Fruit fly (Drosophila melanogaster): ENCODE data around the gene Sras.

The Sras gene

dm6 chr3L:5611732-5612250 is 48.2 kb downstream of the Sras start (continued):
- peak; percentile 60; the same call in 1 of the 2 replicates for TF ChIP-seq ro (GFP tag; IDR thresholded peaks at IDR 0.05)
- TF ChIP-seq kah (GFP tag; optimal IDR thresholded peaks at IDR 0.05) = peak; percentile 63
- TF ChIP-seq prd (optimal IDR thresholded peaks at IDR 0.05) = no peak
- TF ChIP-seq prd (GFP tag; IDR thresholded peaks at IDR 0.05) = peak; percentile 76
- TF ChIP-seq Lim3 (GFP tag; IDR thresholded peaks at IDR 0.05) = no peak
- TF ChIP-seq CG13424 (tag; optimal IDR thresholded peaks at IDR 0.05) = peak; percentile 90
- TF ChIP-seq Elba2 (GFP tag; optimal IDR thresholded peaks at IDR 0.05) = no peak
- TF ChIP-seq Meics (GFP tag; optimal IDR thresholded peaks at IDR 0.05) = peak; percentile 60
- peak; percentile 91 for TF ChIP-seq CG11504 (tag; optimal IDR thresholded peaks at IDR 0.05)
- peak; percentile 83 for TF ChIP-seq HLH3B (GFP tag; IDR thresholded peaks at IDR 0.05)
- TF ChIP-seq CG6791 (GFP tag; IDR thresholded peaks at IDR 0.05; ENCODE audit: partially characterized antibody) = no peak
- TF ChIP-seq maf-S (GFP tag; optimal IDR thresholded peaks at IDR 0.05) = no peak
- peak; percentile 63 for TF ChIP-seq Abd-B (GFP tag; optimal IDR thresholded peaks at IDR 0.05)
- TF ChIP-seq dimm (GFP tag; IDR thresholded peaks at IDR 0.05) = peak; percentile 33; the same call in 1 of the 2 replicates
- TF ChIP-seq CG18599 (GFP tag; optimal IDR thresholded peaks at IDR 0.05) = peak; percentile 76
- peak; percentile 41 for TF ChIP-seq Fer2 (tag; optimal IDR thresholded peaks at IDR 0.05)
- peak; percentile 49 for TF ChIP-seq CG16815 (GFP tag; optimal IDR thresholded peaks at IDR 0.05)
- TF ChIP-seq dan (GFP tag; IDR thresholded peaks at IDR 0.05) = no peak
- no peak for TF ChIP-seq jigr1 (GFP tag; IDR thresholded peaks at IDR 0.05)
- peak; percentile 58 for TF ChIP-seq Hmr (GFP tag; optimal IDR thresholded peaks at IDR 0.05)
- peak; percentile 41; the same call in 1 of the 3 replicates for TF ChIP-seq ase (GFP tag; IDR thresholded peaks at IDR 0.05)
- no peak for TF ChIP-seq CG2889 (GFP tag; IDR thresholded peaks at IDR 0.05)
- TF ChIP-seq onecut (GFP tag; IDR thresholded peaks at IDR 0.05) = peak; percentile 72
- no peak for TF ChIP-seq CG11560 (tag; IDR thresholded peaks at IDR 0.05)
- peak; percentile 80 for TF ChIP-seq CG1529 (GFP tag; optimal IDR thresholded peaks at IDR 0.05)
- no peak for TF ChIP-seq ham (GFP tag; IDR thresholded peaks at IDR 0.05)
- peak; percentile 85 for TF ChIP-seq Ssrp (tag; optimal IDR thresholded peaks at IDR 0.05)
- peak; percentile 83 for TF ChIP-seq ara (GFP tag; IDR thresholded peaks at IDR 0.05)
- peak; percentile 43 for TF ChIP-seq CG12155 (GFP tag; optimal IDR thresholded peaks at IDR 0.05)
- TF ChIP-seq CG6654 (GFP tag; optimal IDR thresholded peaks at IDR 0.05) = peak; percentile 45
- TF ChIP-seq CG18476 (GFP tag; optimal IDR thresholded peaks at IDR 0.05) = peak; percentile 70
- TF ChIP-seq zf30C (GFP tag; optimal IDR thresholded peaks at IDR 0.05) = no peak
- no peak for TF ChIP-seq CG4404 (GFP tag; IDR thresholded peaks at IDR 0.05)
- peak; percentile 83 for TF ChIP-seq CG7556 (GFP tag; optimal IDR thresholded peaks at IDR 0.05)
- peak; percentile 68 for TF ChIP-seq CG3163 (GFP tag; optimal IDR thresholded peaks at IDR 0.05)
- TF ChIP-seq chn (GFP tag; optimal IDR thresholded peaks at IDR 0.05) = peak; percentile 73
- TF ChIP-seq Dip3 (GFP tag; optimal IDR thresholded peaks at IDR 0.05) = peak; percentile 23
- peak; percentile 46 for TF ChIP-seq CG3065 (GFP tag; optimal IDR thresholded peaks at IDR 0.05)
- peak; percentile 63 for TF ChIP-seq CG11695 (GFP tag; IDR thresholded peaks at IDR 0.05)
- peak; percentile 28 for TF ChIP-seq ftz-f1 (GFP tag; optimal IDR thresholded peaks at IDR 0.05)
- peak; percentile 62 for TF ChIP-seq ssp (GFP tag; IDR thresholded peaks at IDR 0.05)
- no peak for TF ChIP-seq p53 (GFP tag; optimal IDR thresholded peaks at IDR 0.05)
- TF ChIP-seq sr (GFP tag; IDR thresholded peaks at IDR 0.05) = 0 out of 3 replicates have a peak, but pooled peaks have one; percentile 26
- no peak for TF ChIP-seq Optix (GFP tag; IDR thresholded peaks at IDR 0.05)
- TF ChIP-seq CG7987 (GFP tag; optimal IDR thresholded peaks at IDR 0.05) = peak; percentile 24
- peak; percentile 86 for TF ChIP-seq dmrt11E (tag; optimal IDR thresholded peaks at IDR 0.05)
- TF ChIP-seq NK7.1 (GFP tag; optimal IDR thresholded peaks at IDR 0.05) = no peak
- TF ChIP-seq NC2α (GFP tag; optimal IDR thresholded peaks at IDR 0.05) = peak; percentile 17
- TF ChIP-seq CG4424 (GFP tag; optimal IDR thresholded peaks at IDR 0.05) = peak; percentile 87
- no peak for TF ChIP-seq toy (GFP tag; IDR thresholded peaks at IDR 0.05)
- peak; percentile 52; the same call in 1 of the 2 replicates for TF ChIP-seq sens-2 (GFP tag; IDR thresholded peaks at IDR 0.05)
- TF ChIP-seq CG6813 (GFP tag; optimal IDR thresholded peaks at IDR 0.05) = peak; percentile 75
